Worm (Caenorhabditis elegans) whole organism, L4 larva: ENCODE measurements around the gene ZK154.6.

ENCODE experiments used
- lin-39 ChIP-seq: fragments of 150-350 bp; optimal IDR thresholded peaks from 2 replicates; lab custom pipeline; 2014; ENCODE audit warnings: missing biosample characterization, missing genetic modification reagents, missing genetic modification characterization
- unc-62 ChIP-seq, 3 experiments: fragments of 150-350 bp in 1 of 3; sonication (generic microtip); optimal IDR thresholded peaks in 2 of 3; peaks in 1 of 3; 1 replicate in 1 of 3; 2 replicates in 2 of 3; lab custom pipeline; 2014 to 2017; ENCODE audit warnings: missing biosample characterization in 3 of 3, missing genetic modification characterization in 3 of 3, missing genetic modification reagents in 3 of 3, missing genotype in 1 of 3
- vab-7 ChIP-seq: fragments of 200-800 bp; sonication (Bioruptor generic); IDR thresholded peaks from 2 replicates; pipeline ENCODE4 v1.3.6; 2022; ENCODE audit warnings: missing genetic modification reagents, missing genetic modification characterization, missing compliant biosample characterization

- TF ChIP-seq unc-62 (GFP tag; optimal IDR thresholded peaks at IDR 0.05 in 1 of 2; lab: Kevin White, UChicago) (peak in 1 of 2 experiments; percentile 4), unc-62 (tag; optimal IDR thresholded peaks at IDR 0.05; lab: Kevin White, UChicago) (no peak), vab-7 (GFP tag; lab: Robert Waterston, UW) (no peak), lin-39 (tag; lab: Kevin White, UChicago) (no peak)
These were observed 48.0 kb downstream of the ZK154.6 start for ce11 chrX:7745386-7745785.
